Worm (Caenorhabditis elegans): ENCODE data around the gene W09H1.1.

DNA sequence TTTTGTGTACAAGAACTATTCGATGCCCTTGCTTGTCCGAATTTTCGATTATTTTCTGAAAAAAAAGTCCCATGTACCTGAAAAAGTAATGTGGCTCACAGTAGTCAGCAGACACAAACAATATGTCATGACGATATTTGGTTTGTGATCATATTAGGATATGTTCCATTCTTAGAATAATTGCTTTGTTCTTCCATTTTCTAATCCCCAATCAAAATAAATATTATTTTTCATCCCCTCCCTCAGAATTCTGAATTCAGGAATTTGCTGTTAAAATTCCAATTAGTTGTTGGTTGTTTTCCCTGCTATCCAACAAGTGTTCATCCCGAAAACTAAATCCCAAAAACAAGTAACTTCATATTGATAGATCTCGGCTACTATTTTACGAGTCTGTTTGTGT is 38.0 kb upstream of the W09H1.1 start:
- TF ChIP-seq ama-1 (optimal IDR thresholded peaks at IDR 0.05) (no peak), hnd-1 (tag; optimal IDR thresholded peaks at IDR 0.05) (no peak), ceh-36 (tag; optimal IDR thresholded peaks at IDR 0.05) (no peak), hmg-4 (GFP tag; optimal IDR thresholded peaks at IDR 0.05) (no peak), flt-1 (GFP tag; IDR thresholded peaks at IDR 0.05) (no peak), aly-1 (tag; optimal IDR thresholded peaks at IDR 0.05) (no peak), hmbx-1 (tag; optimal IDR thresholded peaks at IDR 0.05) (no peak), tbx-37 (GFP tag; conservative IDR thresholded peaks at IDR 0.05) (no peak)

Measured in whole organism, early embryonic.